Fruit fly (Drosophila melanogaster): ENCODE results near the gene CG9682.

DNA sequence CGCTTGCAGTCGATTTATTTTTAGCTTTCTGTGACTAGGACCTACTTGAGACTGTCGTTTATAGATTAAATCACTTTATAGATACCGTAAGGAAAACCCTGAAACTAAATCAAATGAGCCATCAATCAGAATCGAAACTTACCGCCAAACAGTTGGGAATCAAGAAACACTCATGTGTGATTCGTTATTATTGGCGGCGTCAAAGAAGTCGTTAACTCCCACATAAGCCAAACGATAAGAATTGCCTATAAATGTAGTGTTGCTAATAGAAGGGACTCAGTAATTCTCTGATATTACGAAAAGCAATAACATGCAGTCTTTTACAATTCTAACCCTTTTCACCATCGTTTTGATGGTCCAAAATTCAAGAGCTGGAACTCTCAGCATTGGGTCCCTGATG is 2.2 kb downstream of the CG9682 start, which contains the start of gene CG18404:
- TF ChIP-seq EcR (GFP tag; optimal IDR thresholded peaks at IDR 0.05) = no peak
- TF ChIP-seq Ets98B (GFP tag; IDR thresholded peaks at IDR 0.05) = no peak
- no peak for TF ChIP-seq CG8301 (tag; optimal IDR thresholded peaks at IDR 0.05)

Measured in whole organism, pupa.